Fruit fly (Drosophila melanogaster) whole organism, embryonic: ENCODE results near the gene Rab7.

Experiments
- CG14441 ChIP-seq: fragments of 200-800 bp; sonication (Bioruptor generic); IDR thresholded peaks from 2 replicates; pipeline ENCODE4 v1.3.6; 2022; ENCODE audit warnings: missing biosample characterization, missing genetic modification characterization
- CG5180 ChIP-seq: fragments of 200-800 bp; sonication (Bioruptor generic); optimal IDR thresholded peaks from 3 replicates; lab custom pipeline; 2017; ENCODE audit warnings: missing biosample characterization, missing genetic modification characterization, mild to moderate bottlenecking, moderate library complexity, missing genetic modification reagents
- E2f2 ChIP-seq: fragments of 200-800 bp; sonication (Bioruptor generic); IDR thresholded peaks from 2 replicates; pipeline ENCODE4 v1.3.6; 2022; ENCODE audit warnings: missing biosample characterization, missing genetic modification characterization
- PHDP ChIP-seq: fragments of 200-800 bp; sonication (Bioruptor generic); optimal IDR thresholded peaks from 3 replicates; lab custom pipeline; 2018; ENCODE audit warnings: missing biosample characterization, mild to moderate bottlenecking, missing genetic modification characterization, moderate library complexity
- chn ChIP-seq: fragments of 200-800 bp; sonication (Bioruptor generic); optimal IDR thresholded peaks from 2 replicates; lab custom pipeline; 2016; ENCODE audit warnings: missing biosample characterization, missing genetic modification characterization
- dm ChIP-seq: fragments of 200-800 bp; sonication (Bioruptor generic); optimal IDR thresholded peaks from 3 replicates; lab custom pipeline; 2016; ENCODE audit warnings: missing biosample characterization, missing genetic modification characterization
- psq ChIP-seq: fragments of 200-800 bp; sonication (Bioruptor generic); optimal IDR thresholded peaks from 2 replicates; lab custom pipeline; 2017; ENCODE audit warnings: missing biosample characterization, missing genetic modification characterization

DNA sequence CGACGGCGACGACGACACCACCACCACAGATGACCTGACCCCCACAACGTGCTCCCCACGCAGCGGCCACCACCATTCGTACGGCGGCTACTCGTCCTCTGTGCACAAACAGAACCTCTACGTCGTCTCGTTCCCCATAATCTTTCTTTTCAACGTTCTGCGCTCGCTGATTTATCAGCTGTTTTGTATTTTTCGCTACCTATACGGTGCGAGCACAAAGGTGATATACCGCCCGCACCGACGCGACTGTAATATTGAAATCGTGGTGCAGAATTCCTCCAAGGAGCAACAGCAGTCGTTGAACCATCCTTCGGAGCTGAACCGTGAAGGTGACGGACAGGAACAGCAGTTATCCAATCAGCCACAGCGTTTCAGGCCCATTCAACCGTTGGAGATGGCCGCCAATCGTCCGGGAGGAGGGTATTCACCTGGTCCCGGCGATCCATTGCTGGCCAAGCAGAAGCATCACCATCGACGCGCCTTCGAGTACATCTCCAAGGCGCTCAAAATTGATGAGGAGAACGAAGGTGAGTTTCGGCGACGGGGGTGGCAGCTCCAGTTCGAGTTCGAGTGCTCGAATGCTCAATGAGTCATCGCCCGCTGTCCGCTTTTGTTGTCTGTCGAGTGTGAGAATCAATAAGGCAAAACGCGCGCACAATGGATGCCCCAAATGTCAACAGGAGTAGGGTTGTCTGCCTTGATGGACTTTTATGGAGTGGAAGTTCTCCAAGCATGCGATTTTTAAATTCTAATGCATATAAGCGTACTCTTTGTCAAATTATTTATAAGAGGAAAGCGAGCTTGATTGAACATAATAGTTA, 46.1 kb downstream of the Rab7 start, which contains the start of gene Miro:
- TF ChIP-seq chn (GFP tag; lab: Kevin White, UChicago) (no peak), CG5180 (GFP tag; lab: Kevin White, UChicago) (no peak), dm (no peak), PHDP (tag; lab: Kevin White, UChicago) (no peak), E2f2 (no peak), psq (GFP tag; lab: Kevin White, UChicago) (no peak), CG14441 (GFP tag; lab: Robert Waterston, UW) (no peak)
